Fruit fly (Drosophila melanogaster): Measurements from ENCODE around the gene mura.

DNA sequence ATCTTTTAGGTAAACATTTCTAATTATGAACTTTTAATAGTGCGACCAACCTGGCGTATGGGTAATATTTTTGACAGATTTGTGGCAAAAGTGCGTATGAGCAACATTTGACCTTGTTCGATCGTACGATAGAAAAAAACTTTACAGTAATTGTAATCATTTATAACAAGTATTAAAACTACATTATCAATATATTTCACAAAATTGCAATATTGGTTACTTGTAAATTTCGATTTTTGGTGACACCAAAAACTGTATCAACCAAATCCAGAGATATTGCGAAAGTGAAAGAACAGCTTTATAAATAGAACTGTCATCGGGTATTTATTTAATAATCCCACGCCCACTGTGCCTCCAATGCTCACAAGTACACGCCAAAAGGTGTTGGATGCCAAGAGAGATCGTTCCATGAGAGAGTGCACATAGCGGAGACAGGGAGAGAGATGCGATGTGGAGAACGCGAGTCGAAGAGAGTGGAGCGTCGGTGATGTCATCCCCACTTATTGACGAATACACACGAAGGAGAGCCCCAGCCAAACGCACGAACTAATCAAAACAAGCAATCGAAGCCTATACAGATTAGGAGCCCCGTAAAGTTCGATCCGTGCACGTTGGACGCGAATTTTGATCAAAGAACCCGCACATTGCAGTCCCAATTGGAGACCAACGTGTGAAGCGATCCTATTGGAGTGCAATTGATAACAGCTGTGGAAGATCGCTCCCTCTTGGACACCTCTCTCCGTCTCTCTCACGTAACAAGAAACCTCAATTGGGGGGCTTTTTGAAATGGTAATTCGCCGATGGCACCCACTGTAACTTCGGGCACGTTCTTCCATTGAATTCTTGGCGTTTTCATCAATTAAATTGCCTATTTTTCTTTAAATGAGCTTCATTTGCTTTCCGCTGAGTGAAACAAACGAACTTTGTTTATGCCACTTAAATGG, 18.2 kb downstream of the mura start:
- TF ChIP-seq Hr39 (GFP tag; optimal IDR thresholded peaks at IDR 0.05): peak; percentile 96
- peak; percentile 95 for TF ChIP-seq CG10669 (GFP tag; optimal IDR thresholded peaks at IDR 0.05)
- TF ChIP-seq pdm3 (GFP tag; optimal IDR thresholded peaks at IDR 0.05): peak; percentile 97
- TF ChIP-seq dac (GFP tag; optimal IDR thresholded peaks at IDR 0.05): peak; percentile 97
- peak; percentile 99 for TF ChIP-seq Eip75B (GFP tag; optimal IDR thresholded peaks at IDR 0.05)
- TF ChIP-seq cyc (GFP tag; optimal IDR thresholded peaks at IDR 0.05): peak; percentile 94
- peak; percentile 97 for TF ChIP-seq Sox102F (GFP tag; optimal IDR thresholded peaks at IDR 0.05)
- peak; percentile 98 for TF ChIP-seq Hr4 (GFP tag; optimal IDR thresholded peaks at IDR 0.05)
- peak; percentile 96 for TF ChIP-seq CG11762 (GFP tag; optimal IDR thresholded peaks at IDR 0.05; ENCODE audit: insufficient read depth)
